Fruit fly (Drosophila melanogaster): Measurements from ENCODE around the gene Rpp14b.

Rpp14b gene

DNA sequence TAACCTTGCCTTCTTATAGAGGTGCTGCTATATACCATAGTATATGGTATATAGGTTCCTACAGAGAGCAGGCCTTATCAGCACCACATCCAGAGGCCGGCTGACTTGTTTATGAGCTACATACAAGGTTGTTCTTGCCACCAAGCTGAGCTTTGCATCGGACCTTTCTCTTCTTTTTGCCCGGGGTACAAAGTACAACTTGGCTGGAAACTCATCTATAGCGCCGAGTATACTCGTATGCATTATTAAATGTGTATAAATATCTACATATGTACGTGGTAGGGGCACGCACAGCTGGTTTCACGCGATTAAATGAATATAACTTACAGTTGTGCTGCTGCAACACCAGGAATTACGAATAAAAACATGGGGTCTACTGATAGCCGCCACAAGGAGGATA lies 41.8 kb upstream of the Rpp14b start:
- no peak for TF ChIP-seq OdsH (GFP tag; optimal IDR thresholded peaks at IDR 0.05)
- TF ChIP-seq Hr39 (GFP tag; optimal IDR thresholded peaks at IDR 0.05) = no peak
- peak; percentile 36 for TF ChIP-seq topi (GFP tag; optimal IDR thresholded peaks at IDR 0.05)
- TF ChIP-seq CG6163 (GFP tag; IDR thresholded peaks at IDR 0.05) = no peak; the same call in 2 of the 3 replicates
- TF ChIP-seq CG6276 (GFP tag; optimal IDR thresholded peaks at IDR 0.05) = peak; percentile 86
- no peak for TF ChIP-seq lz (GFP tag; optimal IDR thresholded peaks at IDR 0.05)
- peak; percentile 2 for TF ChIP-seq Eip93F (GFP tag; optimal IDR thresholded peaks at IDR 0.05)
- no peak for TF ChIP-seq CG6792 (GFP tag; optimal IDR thresholded peaks at IDR 0.05)
- TF ChIP-seq Ets96B (tag; optimal IDR thresholded peaks at IDR 0.05) = peak; percentile 46
- no peak for TF ChIP-seq CG11762 (GFP tag; optimal IDR thresholded peaks at IDR 0.05; ENCODE audit: insufficient read depth)
- TF ChIP-seq Gug (GFP tag; IDR thresholded peaks at IDR 0.05) = no peak
- peak; percentile 72 for TF ChIP-seq dsx (GFP tag; optimal IDR thresholded peaks at IDR 0.05; ENCODE audit: poor library complexity, severe bottlenecking)
- peak; percentile 18 for TF ChIP-seq achi (GFP tag; optimal IDR thresholded peaks at IDR 0.05)
- peak; percentile 7 for TF ChIP-seq Met (GFP tag; optimal IDR thresholded peaks at IDR 0.05)
- peak; percentile 75 for TF ChIP-seq CG16779 (tag; optimal IDR thresholded peaks at IDR 0.05)
- TF ChIP-seq CG9139 (GFP tag; optimal IDR thresholded peaks at IDR 0.05) = peak; percentile 93
- no peak for TF ChIP-seq eg (GFP tag; IDR thresholded peaks at IDR 0.05)
- no peak for TF ChIP-seq Eip75B (GFP tag; optimal IDR thresholded peaks at IDR 0.05)
- TF ChIP-seq Hr38 (GFP tag; optimal IDR thresholded peaks at IDR 0.05) = no peak
- TF ChIP-seq acj6 (GFP tag; optimal IDR thresholded peaks at IDR 0.05) = no peak
- peak; percentile 40; the same call in 1 of the 2 replicates for TF ChIP-seq CG15336 (GFP tag; IDR thresholded peaks at IDR 0.05)
- no peak for TF ChIP-seq CG8632 (GFP tag; optimal IDR thresholded peaks at IDR 0.05)
- peak in 1 of 2 experiments; percentile 16 for TF ChIP-seq salr (GFP tag; optimal IDR thresholded peaks at IDR 0.05)
- peak; percentile 50 for TF ChIP-seq net (GFP tag; optimal IDR thresholded peaks at IDR 0.05)
- no peak for TF ChIP-seq fd85E (GFP tag; optimal IDR thresholded peaks at IDR 0.05)
- peak; percentile 16 for TF ChIP-seq Lpt (GFP tag; optimal IDR thresholded peaks at IDR 0.05)
- TF ChIP-seq CG6854 (GFP tag; optimal IDR thresholded peaks at IDR 0.05) = peak; percentile 85
- TF ChIP-seq CG3032 (tag; optimal IDR thresholded peaks at IDR 0.05) = no peak
- no peak for TF ChIP-seq fkh (GFP tag; optimal IDR thresholded peaks at IDR 0.05)
- TF ChIP-seq Sox14 (GFP tag; optimal IDR thresholded peaks at IDR 0.05) = peak; percentile 6
- peak; percentile 5 for TF ChIP-seq Blimp-1 (GFP tag; optimal IDR thresholded peaks at IDR 0.05)
- no peak for TF ChIP-seq esn (GFP tag; optimal IDR thresholded peaks at IDR 0.05)
- no peak for TF ChIP-seq fd59A (GFP tag; optimal IDR thresholded peaks at IDR 0.05)
- TF ChIP-seq CG32006 (GFP tag; optimal IDR thresholded peaks at IDR 0.05) = no peak
- peak; percentile 18 for TF ChIP-seq CG8319 (GFP tag; optimal IDR thresholded peaks at IDR 0.05)
- peak; percentile 59 for TF ChIP-seq CG3919 (GFP tag; optimal IDR thresholded peaks at IDR 0.05)
- TF ChIP-seq spab (GFP tag; optimal IDR thresholded peaks at IDR 0.05) = peak; percentile 77
- TF ChIP-seq Smox (GFP tag; optimal IDR thresholded peaks at IDR 0.05) = no peak
- peak; percentile 88 to 90 for TF ChIP-seq ss (GFP tag; optimal IDR thresholded peaks at IDR 0.05)
- TF ChIP-seq Sox15 (GFP tag; optimal IDR thresholded peaks at IDR 0.05) = no peak
- TF ChIP-seq CG7368 (GFP tag; optimal IDR thresholded peaks at IDR 0.05) = no peak
- TF ChIP-seq CG10631 (GFP tag; optimal IDR thresholded peaks at IDR 0.05) = no peak
- no peak for TF ChIP-seq Sox102F (GFP tag; optimal IDR thresholded peaks at IDR 0.05)
- peak; percentile 49 for TF ChIP-seq CG1621 (tag; optimal IDR thresholded peaks at IDR 0.05)
- TF ChIP-seq CG10669 (GFP tag; optimal IDR thresholded peaks at IDR 0.05) = peak; percentile 67
- no peak for TF ChIP-seq pdm3 (GFP tag; optimal IDR thresholded peaks at IDR 0.05)
- no peak for TF ChIP-seq vri (GFP tag; optimal IDR thresholded peaks at IDR 0.05)
- TF ChIP-seq CG31627 (GFP tag; optimal IDR thresholded peaks at IDR 0.05) = no peak
- TF ChIP-seq CG34406 (GFP tag; optimal IDR thresholded peaks at IDR 0.05) = no peak
- TF ChIP-seq svp (GFP tag) = peak; percentile 77
- no peak for TF ChIP-seq cyc (GFP tag; optimal IDR thresholded peaks at IDR 0.05)
- TF ChIP-seq Eip78C (GFP tag) = peak; percentile 71
- TF ChIP-seq dac (GFP tag; optimal IDR thresholded peaks at IDR 0.05) = no peak

All from whole organism, prepupa.